Worm (Caenorhabditis elegans): ENCODE measurements around the gene ccr-4.

DNA sequence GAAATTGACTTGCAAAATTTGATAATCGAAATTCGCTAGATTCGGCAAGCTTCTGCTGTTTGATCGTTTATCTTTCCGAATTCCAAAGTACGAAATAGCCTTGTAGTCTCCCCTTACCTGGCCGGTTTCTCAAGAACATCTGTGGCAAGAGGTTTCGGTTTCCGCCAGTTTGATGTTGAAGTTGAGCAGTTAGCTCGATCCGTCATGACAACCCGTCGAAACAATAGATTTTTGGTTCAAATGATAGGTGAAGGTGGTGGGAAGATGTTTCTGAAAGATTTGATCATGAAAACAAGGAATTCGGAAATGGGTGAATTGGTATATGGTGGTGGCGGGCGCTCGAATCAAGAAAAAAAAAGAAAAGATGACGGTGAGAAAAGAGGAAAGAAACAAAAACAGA, 37.1 kb downstream of the ccr-4 start, which contains the start of gene acs-20:
- TF ChIP-seq flt-1 (GFP tag; IDR thresholded peaks at IDR 0.05) = no peak
- TF ChIP-seq pes-1 (GFP tag; IDR thresholded peaks at IDR 0.05) = no peak
- no peak for TF ChIP-seq ama-1 (optimal IDR thresholded peaks at IDR 0.05)
- TF ChIP-seq hnd-1 (tag; optimal IDR thresholded peaks at IDR 0.05) = no peak
- no peak for TF ChIP-seq aly-1 (tag; optimal IDR thresholded peaks at IDR 0.05)
- TF ChIP-seq ets-7 (tag; optimal IDR thresholded peaks at IDR 0.05) = no peak
- no peak for TF ChIP-seq sea-1 (GFP tag; conservative IDR thresholded peaks at IDR 0.05)
- TF ChIP-seq tbx-11 (GFP tag; IDR thresholded peaks at IDR 0.05) = no peak
- TF ChIP-seq tbx-37 (GFP tag; conservative IDR thresholded peaks at IDR 0.05) = no peak
